Worm (Caenorhabditis elegans) whole organism, L2 larva: Measurements from ENCODE around the gene ykt-6.

Experiments
- F13H6.1 ChIP-seq: sonication (generic microtip); optimal IDR thresholded peaks from 2 replicates; lab custom pipeline; 2016; ENCODE audit warnings: missing genetic modification characterization, missing compliant biosample characterization
- alr-1 ChIP-seq: fragments of 150-350 bp; optimal IDR thresholded peaks from 2 replicates; lab custom pipeline; 2014; ENCODE audit warnings: missing biosample characterization, missing genetic modification characterization
- aly-2 ChIP-seq: fragments of 150-350 bp; optimal IDR thresholded peaks from 2 replicates; lab custom pipeline; 2014; ENCODE audit warnings: missing biosample characterization, missing genetic modification characterization
- ama-1 ChIP-seq: fragments of 150-350 bp; optimal IDR thresholded peaks from 2 replicates; lab custom pipeline; 2018; ENCODE audit warnings: inconsistent platforms
- elt-3 ChIP-seq: sonication (generic microtip); optimal IDR thresholded peaks from 2 replicates; lab custom pipeline; 2017; ENCODE audit warnings: missing biosample characterization, missing genetic modification characterization
- fos-1 ChIP-seq: fragments of 150-350 bp; optimal IDR thresholded peaks from 2 replicates; lab custom pipeline; 2014; ENCODE audit warnings: missing biosample characterization, missing genetic modification characterization
- lin-11 ChIP-seq: fragments of 150-350 bp; sonication (generic microtip); optimal IDR thresholded peaks from 2 replicates; lab custom pipeline; 2014; ENCODE audit warnings: missing biosample characterization, missing genetic modification characterization, inconsistent platforms, mixed read lengths
- nhr-12 ChIP-seq: fragments of 150-350 bp; optimal IDR thresholded peaks from 2 replicates; lab custom pipeline; 2014; ENCODE audit warnings: missing biosample characterization, missing genetic modification characterization
- nhr-21 ChIP-seq: fragments of 150-350 bp; optimal IDR thresholded peaks from 2 replicates; lab custom pipeline; 2014; ENCODE audit warnings: missing biosample characterization, missing genetic modification characterization
- nhr-237 ChIP-seq: fragments of 150-350 bp; optimal IDR thresholded peaks from 2 replicates; lab custom pipeline; 2014; ENCODE audit warnings: missing biosample characterization, missing genetic modification characterization
- snpc-4 ChIP-seq: fragments of 150-350 bp; optimal IDR thresholded peaks from 2 replicates; lab custom pipeline; 2014; ENCODE audit warnings: missing biosample characterization, missing genetic modification characterization
- unc-39 ChIP-seq: fragments of 150-350 bp; optimal IDR thresholded peaks from 2 replicates; lab custom pipeline; 2014; ENCODE audit warnings: missing biosample characterization, missing genetic modification characterization
- unc-55 ChIP-seq: fragments of 150-350 bp; sonication (generic microtip); optimal IDR thresholded peaks from 3 replicates; lab custom pipeline; 2014; ENCODE audit warnings: missing biosample characterization, missing genetic modification reagents, missing genetic modification characterization

ce11 chrIII:7296092-7296668, 8.8 kb upstream of the ykt-6 start:
- TF ChIP-seq nhr-21 (no peak), snpc-4 (tag; lab: Kevin White, UChicago) (no peak), F13H6.1 (no peak), ama-1 (lab: Kevin White, UChicago) (no peak), alr-1 (tag; lab: Kevin White, UChicago) (no peak), nhr-12 (tag; lab: Kevin White, UChicago) (no peak), elt-3 (tag; lab: Kevin White, UChicago) (no peak), lin-11 (no peak), nhr-237 (no peak), unc-39 (tag; lab: Kevin White, UChicago) (no peak), aly-2 (tag; lab: Kevin White, UChicago) (no peak), unc-55 (no peak), fos-1 (tag; lab: Kevin White, UChicago) (no peak)
